Fruit fly (Drosophila melanogaster): ENCODE data around the gene CG9338.

DNA sequence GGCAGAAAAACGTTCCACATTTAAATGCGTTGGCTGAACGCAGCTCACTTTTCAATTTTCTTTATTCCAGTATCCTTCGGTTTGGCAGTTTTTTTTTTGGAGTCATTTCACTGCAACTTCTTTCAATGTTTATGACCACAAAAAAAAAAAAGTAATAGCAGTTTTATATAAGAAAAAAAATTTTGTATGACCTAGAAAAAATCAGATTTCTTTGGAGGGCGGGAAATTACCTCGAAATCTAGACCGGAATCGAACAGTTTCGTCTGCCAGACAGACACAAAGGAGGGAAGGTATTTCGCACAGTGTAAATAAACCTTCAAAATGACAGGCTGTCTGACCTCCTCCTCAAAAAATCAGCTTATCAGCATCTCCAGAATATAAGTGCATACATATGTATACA is 15.5 kb downstream of the CG9338 start:
- TF ChIP-seq psq (optimal IDR thresholded peaks at IDR 0.05) (no peak), usp (GFP tag; optimal IDR thresholded peaks at IDR 0.05) (no peak), EcR (GFP tag; optimal IDR thresholded peaks at IDR 0.05) (no peak)
